Worm (Caenorhabditis elegans): ENCODE results near the gene M02D8.5.

The M02D8.5 gene

DNA sequence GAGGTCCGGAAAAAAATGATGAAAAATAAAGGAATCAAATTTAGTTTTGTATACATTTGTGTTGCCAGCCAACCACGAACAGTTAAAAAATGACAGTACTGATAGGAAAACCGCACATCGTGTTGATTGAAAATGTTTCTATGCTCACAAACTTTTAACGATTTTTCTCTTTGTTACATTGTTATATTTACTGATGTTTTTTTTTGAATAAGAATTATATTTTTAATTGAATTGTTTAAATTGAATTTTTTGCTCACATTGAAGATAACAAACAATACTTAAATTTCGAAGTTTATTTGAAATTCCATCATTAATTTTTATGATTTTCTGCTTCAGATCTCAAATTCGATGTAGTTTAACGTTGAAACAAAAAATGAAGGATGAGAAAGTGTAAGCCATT, at the start of gene M02D8.5:
Gene M02D8.5, minus strand, starts transcription at position 101 of the 400 bp plus-strand sequence.
- TF ChIP-seq lin-13 (GFP tag; optimal IDR thresholded peaks at IDR 0.05) (no peak), ztf-1 (GFP tag; conservative IDR thresholded peaks at IDR 0.05) (no peak), ama-1 (optimal IDR thresholded peaks at IDR 0.05) (no peak), alr-1 (tag; optimal IDR thresholded peaks at IDR 0.05) (no peak), Y55F3AM.14 (GFP tag; optimal IDR thresholded peaks at IDR 0.05) (no peak), lsy-2 (tag; optimal IDR thresholded peaks at IDR 0.05) (no peak)

DNA sequence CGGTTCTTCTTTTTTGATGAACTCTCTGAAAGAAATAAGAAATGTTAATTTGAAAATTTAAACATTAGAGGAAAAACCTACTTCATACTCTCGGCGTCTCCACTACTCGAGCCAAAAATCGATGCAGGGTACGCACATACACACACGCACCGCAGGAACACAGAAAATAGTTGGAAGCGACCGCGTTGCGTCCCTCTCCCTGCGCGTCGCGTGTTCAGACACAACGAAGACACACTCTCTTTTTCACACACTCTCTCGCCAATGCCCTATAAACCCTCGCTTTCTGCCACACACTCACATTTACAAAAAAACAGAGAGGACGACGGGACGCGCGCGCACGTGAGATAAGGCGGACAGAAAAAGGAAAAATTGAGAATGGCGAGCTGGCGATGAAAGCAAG, 49.5 kb upstream of the M02D8.5 start, which contains the start of gene R04E5.9:
Gene R04E5.9, minus strand, starts transcription at position 235 of the 400 bp plus-strand sequence.
- peak; percentile 96 for TF ChIP-seq unc-55 (GFP tag; optimal IDR thresholded peaks at IDR 0.05)
- TF ChIP-seq F13H6.1 (tag; optimal IDR thresholded peaks at IDR 0.05): peak; percentile 92
- TF ChIP-seq nhr-10 (tag; optimal IDR thresholded peaks at IDR 0.05): no peak
- peak; percentile 77 for TF ChIP-seq zag-1 (tag; optimal IDR thresholded peaks at IDR 0.05)
- no peak for TF ChIP-seq unc-62 (GFP tag; optimal IDR thresholded peaks at IDR 0.05)
- TF ChIP-seq mdl-1 (tag; optimal IDR thresholded peaks at IDR 0.05): peak; percentile 84 to 95
- TF ChIP-seq nhr-25 (tag; optimal IDR thresholded peaks at IDR 0.05): peak; percentile 64
- TF ChIP-seq sem-4 (tag; optimal IDR thresholded peaks at IDR 0.05): peak; percentile 81
- TF ChIP-seq mab-5 (tag; optimal IDR thresholded peaks at IDR 0.05): peak; percentile 48
- peak; percentile 49 for TF ChIP-seq blmp-1 (tag; optimal IDR thresholded peaks at IDR 0.05; ENCODE audit: insufficient read depth)
- TF ChIP-seq alr-1 (tag; optimal IDR thresholded peaks at IDR 0.05): no peak
- TF ChIP-seq sma-3 (GFP tag; optimal IDR thresholded peaks at IDR 0.05): peak; percentile 72
- TF ChIP-seq dmd-4 (tag; optimal IDR thresholded peaks at IDR 0.05): no peak
- no peak for TF ChIP-seq elt-3 (tag; optimal IDR thresholded peaks at IDR 0.05)
- TF ChIP-seq nhr-21 (tag; optimal IDR thresholded peaks at IDR 0.05): peak; percentile 70
- TF ChIP-seq skn-1 (tag; optimal IDR thresholded peaks at IDR 0.05): no peak
- TF ChIP-seq Y55F3AM.14 (GFP tag; optimal IDR thresholded peaks at IDR 0.05): peak; percentile 80
- TF ChIP-seq mbf-1 (tag; optimal IDR thresholded peaks at IDR 0.05): no peak
- peak; percentile 96 for TF ChIP-seq lin-11 (tag; optimal IDR thresholded peaks at IDR 0.05)
- TF ChIP-seq ceh-16 (tag; optimal IDR thresholded peaks at IDR 0.05): no peak
- peak; percentile 53 to 84 for TF ChIP-seq lsy-2 (tag; optimal IDR thresholded peaks at IDR 0.05)
- TF ChIP-seq C34F6.9 (tag; optimal IDR thresholded peaks at IDR 0.05): peak; percentile 94
- TF ChIP-seq ztf-1 (GFP tag; conservative IDR thresholded peaks at IDR 0.05): no peak
- peak; percentile 42 for TF ChIP-seq nhr-6 (tag; optimal IDR thresholded peaks at IDR 0.05)
- peak; percentile 26 for TF ChIP-seq snpc-4 (tag; optimal IDR thresholded peaks at IDR 0.05)
- TF ChIP-seq gmeb-1 (tag; optimal IDR thresholded peaks at IDR 0.05): peak; percentile 48
- no peak for TF ChIP-seq aly-2 (tag; optimal IDR thresholded peaks at IDR 0.05)
- TF ChIP-seq nhr-23 (tag; optimal IDR thresholded peaks at IDR 0.05): no peak
- TF ChIP-seq lin-13 (GFP tag; optimal IDR thresholded peaks at IDR 0.05): peak; percentile 83
- no peak for TF ChIP-seq nhr-11 (tag; optimal IDR thresholded peaks at IDR 0.05)
- no peak for TF ChIP-seq elt-1 (tag; optimal IDR thresholded peaks at IDR 0.05)
- no peak for TF ChIP-seq lin-39 (tag; optimal IDR thresholded peaks at IDR 0.05)
- no peak for TF ChIP-seq ztf-11 (tag; optimal IDR thresholded peaks at IDR 0.05)
- TF ChIP-seq egl-27 (tag; optimal IDR thresholded peaks at IDR 0.05): peak; percentile 86
- no peak for TF ChIP-seq R02D3.7 (tag; optimal IDR thresholded peaks at IDR 0.05)
- no peak for TF ChIP-seq nhr-12 (tag; optimal IDR thresholded peaks at IDR 0.05)
- peak; percentile 93 for TF ChIP-seq nhr-129 (tag; optimal IDR thresholded peaks at IDR 0.05)
- TF ChIP-seq peb-1 (tag; optimal IDR thresholded peaks at IDR 0.05): peak; percentile 13
- peak; percentile 33 for TF ChIP-seq ceh-82 (tag; optimal IDR thresholded peaks at IDR 0.05)
- peak; percentile 90 for TF ChIP-seq sma-9 (GFP tag; optimal IDR thresholded peaks at IDR 0.05)
- TF ChIP-seq sma-9 (tag; optimal IDR thresholded peaks at IDR 0.05): no peak
- peak; percentile 9 for TF ChIP-seq nhr-77 (tag; optimal IDR thresholded peaks at IDR 0.05)
- peak; percentile 7 for TF ChIP-seq ama-1 (optimal IDR thresholded peaks at IDR 0.05)
- peak; percentile 41 for TF ChIP-seq ztf-4 (tag; optimal IDR thresholded peaks at IDR 0.05)
- no peak for TF ChIP-seq nhr-237 (tag; optimal IDR thresholded peaks at IDR 0.05)
- peak; percentile 94 for TF ChIP-seq crh-2 (tag; optimal IDR thresholded peaks at IDR 0.05)
- no peak for TF ChIP-seq unc-39 (tag; optimal IDR thresholded peaks at IDR 0.05)
- TF ChIP-seq fos-1 (tag; optimal IDR thresholded peaks at IDR 0.05): peak; percentile 92
- TF ChIP-seq ZK546.5 (tag; optimal IDR thresholded peaks at IDR 0.05): no peak
